Worm (Caenorhabditis elegans) whole organism, mixed stage, embryonic: ENCODE data around the gene deg-1.

Experiments
- elt-1 ChIP-seq: sonication (generic microtip); optimal IDR thresholded peaks from 2 replicates; lab custom pipeline; 2017; ENCODE audit warnings: missing genetic modification characterization, mild to moderate bottlenecking, missing compliant biosample characterization, antibody characterized with exemption, moderate library complexity, borderline replicate concordance; ENCODE audit not compliant: insufficient read depth
- elt-3 ChIP-seq: fragments of 150-350 bp; optimal IDR thresholded peaks from 2 replicates; lab custom pipeline; 2014; ENCODE audit warnings: missing biosample characterization, missing genetic modification characterization
- ham-2 ChIP-seq: fragments of 200-800 bp; sonication (Bioruptor generic); optimal IDR thresholded peaks from 2 replicates; lab custom pipeline; 2018; ENCODE audit warnings: mild to moderate bottlenecking, missing genetic modification characterization, missing compliant biosample characterization
- lin-13 ChIP-seq: fragments of 150-350 bp; optimal IDR thresholded peaks from 2 replicates; lab custom pipeline; 2014; ENCODE audit warnings: missing biosample characterization, missing genetic modification characterization
- ztf-11 ChIP-seq: fragments of 150-350 bp; optimal IDR thresholded peaks from 2 replicates; lab custom pipeline; 2014; ENCODE audit warnings: missing biosample characterization, missing genetic modification characterization

ce11 chrX:7815230-7815629 is 62.4 kb downstream of the deg-1 start:
- TF ChIP-seq lin-13 (tag; lab: Kevin White, UChicago) (no peak), ztf-11 (tag; lab: Kevin White, UChicago) (no peak), elt-1 (no peak), ham-2 (GFP tag; lab: Kevin White, UChicago) (no peak), elt-3 (no peak)
